Fruit fly (Drosophila melanogaster): ENCODE data around the gene Fum1.
A peak's percentile ranks its signal among the peaks of the same experiment; 100 is the strongest.

Gene Fum1

dm6 chrX:6656626-6657558 lies 21.3 kb upstream of the Fum1 start (continued):
- peak; percentile 37 for TF ChIP-seq CG1621 (tag; optimal IDR thresholded peaks at IDR 0.05)
- no peak for TF ChIP-seq Hr38 (GFP tag; optimal IDR thresholded peaks at IDR 0.05)
- TF ChIP-seq dsx (GFP tag; optimal IDR thresholded peaks at IDR 0.05; ENCODE audit: poor library complexity, severe bottlenecking), result peak; percentile 48
- TF ChIP-seq CG4318 (GFP tag; optimal IDR thresholded peaks at IDR 0.05), result no peak
- TF ChIP-seq fd85E (GFP tag; optimal IDR thresholded peaks at IDR 0.05), result no peak
- no peak for TF ChIP-seq CG9139 (GFP tag; optimal IDR thresholded peaks at IDR 0.05)
- TF ChIP-seq Lpt (GFP tag; optimal IDR thresholded peaks at IDR 0.05), result no peak
- peak; percentile 40 for TF ChIP-seq CG16779 (tag; optimal IDR thresholded peaks at IDR 0.05)
- TF ChIP-seq OdsH (GFP tag; optimal IDR thresholded peaks at IDR 0.05), result peak; percentile 41
- no peak for TF ChIP-seq eg (GFP tag; IDR thresholded peaks at IDR 0.05)
- TF ChIP-seq Eip93F (GFP tag; optimal IDR thresholded peaks at IDR 0.05), result peak; percentile 60
- peak; percentile 40 for TF ChIP-seq CG6808 (GFP tag; optimal IDR thresholded peaks at IDR 0.05)
- peak; percentile 24 for TF ChIP-seq CG10669 (GFP tag; optimal IDR thresholded peaks at IDR 0.05)
- TF ChIP-seq cyc (GFP tag; optimal IDR thresholded peaks at IDR 0.05), result no peak
- peak; percentile 14; the same call in 1 of the 2 replicates for TF ChIP-seq CG11294 (GFP tag; IDR thresholded peaks at IDR 0.05)
- TF ChIP-seq Hr39 (GFP tag; optimal IDR thresholded peaks at IDR 0.05), result no peak
- no peak for TF ChIP-seq lz (GFP tag; optimal IDR thresholded peaks at IDR 0.05)
- TF ChIP-seq Ets96B (tag; optimal IDR thresholded peaks at IDR 0.05), result peak; percentile 48
- TF ChIP-seq Met (GFP tag; optimal IDR thresholded peaks at IDR 0.05), result peak; percentile 31

- TF ChIP-seq eg (GFP tag; IDR thresholded peaks at IDR 0.05), result no peak
- TF ChIP-seq CG1621 (tag; optimal IDR thresholded peaks at IDR 0.05), result peak; percentile 76
- 0 out of 2 replicates have a peak, but pooled peaks have one; percentile 20 for TF ChIP-seq CG15336 (GFP tag; IDR thresholded peaks at IDR 0.05)
These were observed 18.3 kb upstream of the Fum1 start for dm6 chrX:6659919-6660318.

dm6 chrX:6661392-6661837 lies 16.8 kb upstream of the Fum1 start, which contains the start of the genes CG3224 and Ctr1A:
Gene CG3224, minus strand, starts transcription at chrX:6661462.
Gene Ctr1A, plus strand, starts transcription at chrX:6661647.
- TF ChIP-seq esn (GFP tag; optimal IDR thresholded peaks at IDR 0.05) (peak; percentile 48), CG10669 (GFP tag; optimal IDR thresholded peaks at IDR 0.05) (peak; percentile 7), CG8119 (GFP tag; IDR thresholded peaks at IDR 0.05) (no peak; the same call in 2 of the 3 replicates), CG16779 (tag; optimal IDR thresholded peaks at IDR 0.05) (no peak), CG1621 (tag; optimal IDR thresholded peaks at IDR 0.05) (no peak), CG11294 (GFP tag; IDR thresholded peaks at IDR 0.05) (no peak), Gug (GFP tag; IDR thresholded peaks at IDR 0.05) (no peak), ss (GFP tag; optimal IDR thresholded peaks at IDR 0.05) (no peak), Ets21C (GFP tag; optimal IDR thresholded peaks at IDR 0.05) (no peak), CG6808 (GFP tag; optimal IDR thresholded peaks at IDR 0.05) (no peak), pdm3 (GFP tag; optimal IDR thresholded peaks at IDR 0.05) (no peak), Sox102F (GFP tag; optimal IDR thresholded peaks at IDR 0.05) (peak; percentile 20), CG11762 (GFP tag; optimal IDR thresholded peaks at IDR 0.05; ENCODE audit: insufficient read depth) (no peak), dac (GFP tag; optimal IDR thresholded peaks at IDR 0.05) (no peak), achi (GFP tag; optimal IDR thresholded peaks at IDR 0.05) (no peak), cyc (GFP tag; optimal IDR thresholded peaks at IDR 0.05) (no peak), CG9139 (GFP tag; optimal IDR thresholded peaks at IDR 0.05) (no peak), fkh (GFP tag; optimal IDR thresholded peaks at IDR 0.05) (peak; percentile 33), CG3032 (tag; optimal IDR thresholded peaks at IDR 0.05) (no peak), topi (GFP tag; optimal IDR thresholded peaks at IDR 0.05) (no peak), Eip78C (GFP tag) (peak; percentile 53), Eip75B (GFP tag; optimal IDR thresholded peaks at IDR 0.05) (peak; percentile 3), Smox (GFP tag; optimal IDR thresholded peaks at IDR 0.05) (no peak), CG8632 (GFP tag; optimal IDR thresholded peaks at IDR 0.05) (no peak), CG11902 (GFP tag; optimal IDR thresholded peaks at IDR 0.05) (no peak), CG15336 (GFP tag; IDR thresholded peaks at IDR 0.05) (no peak), CG7368 (GFP tag; optimal IDR thresholded peaks at IDR 0.05) (no peak), CG8319 (GFP tag; optimal IDR thresholded peaks at IDR 0.05) (no peak), Blimp-1 (GFP tag; optimal IDR thresholded peaks at IDR 0.05) (no peak), dsx (GFP tag; optimal IDR thresholded peaks at IDR 0.05; ENCODE audit: poor library complexity, severe bottlenecking) (no peak), Sox15 (GFP tag; optimal IDR thresholded peaks at IDR 0.05) (no peak), Sox14 (GFP tag; optimal IDR thresholded peaks at IDR 0.05) (no peak), Hr38 (GFP tag; optimal IDR thresholded peaks at IDR 0.05) (no peak), CG10631 (GFP tag; optimal IDR thresholded peaks at IDR 0.05) (no peak), CG34406 (GFP tag; optimal IDR thresholded peaks at IDR 0.05) (no peak)
